Fruit fly (Drosophila melanogaster) whole organism, embryonic: ENCODE results near the gene Chro.
A peak's percentile ranks its signal among the peaks of the same experiment; 100 is the strongest.

Source experiments
- Adf1 ChIP-seq: fragments of 200-800 bp; sonication (Bioruptor generic); IDR thresholded peaks from 2 replicates; pipeline ENCODE4 v1.3.6; 2022; ENCODE audit warnings: missing biosample characterization, missing genetic modification characterization
- C15 ChIP-seq: fragments of 200-800 bp; sonication (Bioruptor generic); IDR thresholded peaks from 3 replicates; pipeline ENCODE4 v1.3.6; 2022; ENCODE audit warnings: missing biosample characterization, missing genetic modification characterization
- CG10543 ChIP-seq: fragments of 200-800 bp; sonication (Bioruptor generic); optimal IDR thresholded peaks from 3 replicates; lab custom pipeline; 2017; ENCODE audit warnings: missing biosample characterization, mild to moderate bottlenecking, missing genetic modification characterization, moderate library complexity
- CG10979 ChIP-seq: fragments of 200-800 bp; sonication (Bioruptor generic); optimal IDR thresholded peaks from 2 replicates; lab custom pipeline; 2018; ENCODE audit warnings: missing biosample characterization, mild to moderate bottlenecking, missing genetic modification characterization, moderate library complexity
- CG11247 ChIP-seq: fragments of 200-800 bp; sonication (Bioruptor generic); IDR thresholded peaks from 2 replicates; pipeline ENCODE4 v1.3.6; 2022; ENCODE audit warnings: missing biosample characterization, missing genetic modification characterization
- CG11456 ChIP-seq: fragments of 200-800 bp; sonication (Bioruptor generic); IDR thresholded peaks from 3 replicates; pipeline ENCODE4 v1.3.6; 2022; ENCODE audit warnings: missing biosample characterization, missing genetic modification characterization
- CG11695 ChIP-seq: fragments of 200-800 bp; sonication (Bioruptor generic); IDR thresholded peaks from 3 replicates; pipeline ENCODE4 v1.3.6; 2022; ENCODE audit warnings: missing biosample characterization, missing genetic modification characterization
- CG12219 ChIP-seq: fragments of 200-800 bp; sonication (Bioruptor generic); optimal IDR thresholded peaks from 3 replicates; lab custom pipeline; 2018; ENCODE audit warnings: missing biosample characterization, mild to moderate bottlenecking, missing genetic modification characterization
- CG12769 ChIP-seq: fragments of 200-800 bp; sonication (Bioruptor generic); optimal IDR thresholded peaks from 2 replicates; lab custom pipeline; 2019; ENCODE audit warnings: missing biosample characterization, mild to moderate bottlenecking, missing genetic modification characterization, moderate library complexity
- CG13894 ChIP-seq: fragments of 200-800 bp; sonication (Bioruptor generic); optimal IDR thresholded peaks from 3 replicates; lab custom pipeline; 2018; ENCODE audit warnings: missing biosample characterization, mild to moderate bottlenecking, missing genetic modification characterization, moderate library complexity
- CG14014 ChIP-seq: fragments of 200-800 bp; sonication (Bioruptor generic); IDR thresholded peaks from 2 replicates; pipeline ENCODE4 v1.3.6; 2022; ENCODE audit warnings: missing biosample characterization, missing genetic modification characterization
- CG14441 ChIP-seq: fragments of 200-800 bp; sonication (Bioruptor generic); IDR thresholded peaks from 2 replicates; pipeline ENCODE4 v1.3.6; 2022; ENCODE audit warnings: missing biosample characterization, missing genetic modification characterization
- CG15269 ChIP-seq: fragments of 200-800 bp; sonication (Bioruptor generic); optimal IDR thresholded peaks from 2 replicates; lab custom pipeline; 2018; ENCODE audit warnings: missing biosample characterization, mild to moderate bottlenecking, missing genetic modification characterization, moderate library complexity
- CG16813 ChIP-seq: fragments of 200-800 bp; sonication (Bioruptor generic); IDR thresholded peaks from 3 replicates; pipeline ENCODE4 v1.3.6; 2022; ENCODE audit warnings: missing biosample characterization, missing genetic modification characterization; ENCODE audit not compliant: partially characterized antibody
- CG17361 ChIP-seq: fragments of 200-800 bp; sonication (Bioruptor generic); IDR thresholded peaks from 3 replicates; pipeline ENCODE4 v1.3.6; 2022; ENCODE audit warnings: missing biosample characterization, missing genetic modification characterization
- CG2129 ChIP-seq: fragments of 200-800 bp; sonication (Bioruptor generic); IDR thresholded peaks from 2 replicates; pipeline ENCODE4 v1.3.6; 2022; ENCODE audit warnings: missing biosample characterization, missing genetic modification characterization; ENCODE audit not compliant: partially characterized antibody
- CG31224 ChIP-seq: fragments of 200-800 bp; sonication (Bioruptor generic); IDR thresholded peaks from 2 replicates; pipeline ENCODE4 v1.3.6; 2022; ENCODE audit warnings: missing biosample characterization, missing genetic modification characterization
- CG34224 ChIP-seq: fragments of 200-800 bp; sonication (Bioruptor generic); IDR thresholded peaks from 3 replicates; pipeline ENCODE4 v1.3.6; 2022; ENCODE audit warnings: missing biosample characterization, missing genetic modification characterization; ENCODE audit not compliant: partially characterized antibody
- CG42726 ChIP-seq: fragments of 200-800 bp; sonication (Bioruptor generic); IDR thresholded peaks from 2 replicates; pipeline ENCODE4 v1.3.6; 2022; ENCODE audit warnings: missing biosample characterization, missing genetic modification characterization; ENCODE audit not compliant: partially characterized antibody
- CG4282 ChIP-seq: fragments of 200-800 bp; sonication (Bioruptor generic); optimal IDR thresholded peaks from 2 replicates; lab custom pipeline; 2016; ENCODE audit warnings: missing biosample characterization, missing genetic modification characterization
- CG6854 ChIP-seq: fragments of 200-800 bp; sonication (Bioruptor generic); optimal IDR thresholded peaks from 3 replicates; lab custom pipeline; 2017; ENCODE audit warnings: missing biosample characterization, mild to moderate bottlenecking, missing genetic modification characterization
- CG7839 ChIP-seq: fragments of 200-800 bp; sonication (Bioruptor generic); optimal IDR thresholded peaks from 3 replicates; lab custom pipeline; 2018; ENCODE audit warnings: missing biosample characterization, mild to moderate bottlenecking, missing genetic modification characterization, moderate library complexity
- CG9727 ChIP-seq: fragments of 200-800 bp; sonication (Bioruptor generic); optimal IDR thresholded peaks from 3 replicates; lab custom pipeline; 2017; ENCODE audit warnings: missing biosample characterization, mild to moderate bottlenecking, missing genetic modification characterization
- Dref ChIP-seq: fragments of 200-800 bp; sonication (Bioruptor generic); IDR thresholded peaks from 2 replicates; pipeline ENCODE4 v1.3.6; 2022; ENCODE audit warnings: missing biosample characterization, missing genetic modification characterization
- Gsc ChIP-seq: fragments of 200-800 bp; sonication (Bioruptor generic); IDR thresholded peaks from 2 replicates; pipeline ENCODE4 v1.3.6; 2022; ENCODE audit warnings: missing biosample characterization, missing genetic modification characterization
- Meics ChIP-seq: fragments of 200-800 bp; sonication (Bioruptor generic); optimal IDR thresholded peaks from 2 replicates; lab custom pipeline; 2017; ENCODE audit warnings: missing biosample characterization, mild to moderate bottlenecking, missing genetic modification characterization
- Mes4 ChIP-seq: fragments of 200-800 bp; sonication (Bioruptor generic); optimal IDR thresholded peaks from 2 replicates; lab custom pipeline; 2016; ENCODE audit warnings: missing biosample characterization, missing genetic modification characterization
- Neu2 ChIP-seq: fragments of 200-800 bp; sonication (Bioruptor generic); optimal IDR thresholded peaks from 3 replicates; lab custom pipeline; 2016; ENCODE audit warnings: missing biosample characterization, missing genetic modification characterization, borderline replicate concordance
- Nf-YC ChIP-seq: fragments of 200-800 bp; optimal IDR thresholded peaks from 3 replicates; lab custom pipeline; 2019; ENCODE audit warnings: missing biosample characterization, mild to moderate bottlenecking, missing genetic modification characterization, moderate library complexity
- Side ChIP-seq: fragments of 200-800 bp; sonication (Bioruptor generic); optimal IDR thresholded peaks from 2 replicates; lab custom pipeline; 2016; ENCODE audit warnings: missing biosample characterization, missing genetic modification characterization
- bab2 ChIP-seq: fragments of 200-800 bp; sonication (Bioruptor generic); optimal IDR thresholded peaks from 2 replicates; lab custom pipeline; 2016; ENCODE audit warnings: missing biosample characterization, missing genetic modification characterization
- cg ChIP-seq: fragments of 200-800 bp; sonication (Bioruptor generic); optimal IDR thresholded peaks from 3 replicates; lab custom pipeline; 2019; ENCODE audit warnings: missing biosample characterization, mild to moderate bottlenecking, missing genetic modification characterization, moderate library complexity
- dan ChIP-seq: fragments of 200-800 bp; sonication (Bioruptor generic); IDR thresholded peaks from 2 replicates; pipeline ENCODE4 v1.3.6; 2022; ENCODE audit warnings: missing biosample characterization, missing genetic modification characterization
- dysf ChIP-seq: fragments of 200-800 bp; sonication (Bioruptor generic); IDR thresholded peaks from 3 replicates; pipeline ENCODE4 v1.3.6; 2022; ENCODE audit warnings: missing biosample characterization, missing genetic modification characterization
- gce ChIP-seq: fragments of 200-800 bp; sonication (Bioruptor generic); IDR thresholded peaks from 3 replicates; pipeline ENCODE4 v1.3.6; 2022; ENCODE audit warnings: missing biosample characterization, missing genetic modification characterization
- hb ChIP-seq: fragments of 200-800 bp; sonication (Bioruptor generic); IDR thresholded peaks from 3 replicates; pipeline ENCODE4 v1.3.6; 2022; ENCODE audit warnings: missing biosample characterization, missing genetic modification characterization; ENCODE audit not compliant: partially characterized antibody
- hkb ChIP-seq, 2 experiments: fragments of 200-800 bp in 1 of 2; fragments of >200 bp in 1 of 2; sonication (Bioruptor generic) in 1 of 2; IDR thresholded peaks in 1 of 2; optimal IDR thresholded peaks in 1 of 2; 2 replicates each; pipeline versions ENCODE4 v1.3.6 to Lab custom; 2017 to 2022; ENCODE audit warnings: missing biosample characterization in 1 of 2, missing genetic modification characterization in 1 of 2
- lbe ChIP-seq: fragments of 200-800 bp; sonication (Bioruptor generic); optimal IDR thresholded peaks from 2 replicates; lab custom pipeline; 2016; ENCODE audit warnings: missing biosample characterization, mild to moderate bottlenecking, missing genetic modification characterization
- mam ChIP-seq: fragments of 200-800 bp; sonication (Bioruptor generic); optimal IDR thresholded peaks from 3 replicates; lab custom pipeline; 2016; ENCODE audit warnings: missing biosample characterization, missing genetic modification characterization
- mirr ChIP-seq: fragments of 200-800 bp; sonication (Bioruptor generic); optimal IDR thresholded peaks from 3 replicates; lab custom pipeline; 2018; ENCODE audit warnings: missing biosample characterization, mild to moderate bottlenecking, missing genetic modification characterization
- onecut ChIP-seq: fragments of 200-800 bp; sonication (Bioruptor generic); IDR thresholded peaks from 2 replicates; pipeline ENCODE4 v1.3.6; 2022; ENCODE audit warnings: missing biosample characterization, missing genetic modification characterization
- pnt ChIP-seq: fragments of 200-800 bp; sonication (Bioruptor generic); optimal IDR thresholded peaks from 3 replicates; lab custom pipeline; 2016; ENCODE audit warnings: missing biosample characterization, missing genetic modification characterization
- rib ChIP-seq: fragments of 200-800 bp; sonication (Bioruptor generic); IDR thresholded peaks from 2 replicates; pipeline ENCODE4 v1.3.6; 2022; ENCODE audit warnings: missing biosample characterization, missing genetic modification characterization
- sens ChIP-seq: fragments of 200-800 bp; sonication (Bioruptor generic); peaks from one replicate; lab custom pipeline; 2016; ENCODE audit warnings: missing biosample characterization, missing genetic modification characterization
- slbo ChIP-seq: fragments of 200-800 bp; sonication (Bioruptor generic); IDR thresholded peaks from 2 replicates; pipeline ENCODE4 v1.3.6; 2022; ENCODE audit warnings: missing biosample characterization, missing genetic modification characterization
- sna ChIP-seq: fragments of 200-800 bp; sonication (Bioruptor generic); IDR thresholded peaks from 2 replicates; pipeline ENCODE4 v1.3.6; 2022; ENCODE audit warnings: missing biosample characterization, missing genetic modification characterization; ENCODE audit not compliant: partially characterized antibody
- ttk ChIP-seq: fragments of 200-800 bp; sonication (Bioruptor generic); IDR thresholded peaks from 2 replicates; pipeline ENCODE4 v2.1.2; 2022; ENCODE audit warnings: missing biosample characterization, missing genetic modification characterization
- vvl ChIP-seq: fragments of 200-800 bp; sonication (Bioruptor generic); IDR thresholded peaks from 2 replicates; pipeline ENCODE4 v1.3.6; 2022; ENCODE audit warnings: missing biosample characterization, missing genetic modification characterization

Gene Chro

DNA sequence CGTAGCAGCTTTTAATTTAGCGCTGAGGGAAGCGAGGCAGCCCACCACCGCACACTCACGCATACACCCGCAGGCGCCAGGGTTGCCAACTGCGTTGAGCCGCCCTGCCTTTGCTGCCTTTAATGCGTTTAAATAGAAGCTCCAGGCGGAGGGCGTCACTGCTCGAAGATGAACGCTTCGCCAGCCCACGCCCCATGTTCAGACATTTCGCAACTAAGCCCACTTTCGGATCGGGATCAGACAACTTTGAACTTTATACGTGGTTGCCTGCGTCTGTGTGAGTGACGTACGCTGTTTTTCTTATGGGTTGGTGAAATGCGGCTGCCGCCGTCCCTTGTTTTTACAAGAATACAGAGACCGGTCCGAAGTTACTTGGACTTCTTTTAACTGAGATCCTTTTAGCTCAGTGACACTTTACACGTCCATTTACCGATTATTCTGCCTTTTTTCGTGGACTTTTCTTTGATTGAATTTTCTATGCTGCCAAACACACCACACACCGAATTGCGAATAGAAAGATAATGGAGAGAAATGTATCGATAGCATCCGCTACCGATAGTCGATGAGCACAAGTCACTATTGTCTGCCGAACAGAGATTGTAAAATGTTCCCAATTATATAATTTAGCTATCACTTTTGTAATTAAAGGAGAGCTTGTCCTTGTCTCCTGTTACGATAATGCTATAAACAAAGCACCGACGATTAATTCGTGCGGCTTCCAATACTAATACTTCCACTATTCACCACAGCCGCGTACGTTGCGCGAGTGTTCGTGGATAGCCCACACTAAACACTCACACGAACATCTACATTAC is 7.5 kb downstream of the Chro start (continued):
- TF ChIP-seq CG9727 (GFP tag; lab: Kevin White, UChicago) (peak; percentile 11), CG11247 (GFP tag; lab: Robert Waterston, UW) (peak; percentile 41; the same call in 1 of the 2 replicates), CG31224 (GFP tag; lab: Robert Waterston, UW) (no peak), gce (GFP tag; lab: Robert Waterston, UW) (no peak), CG42726 (0 out of 2 replicates have a peak, but pooled peaks have one; percentile 27), CG11456 (0 out of 3 replicates have a peak, but pooled peaks have one; percentile 21), dysf (GFP tag; lab: Robert Waterston, UW) (peak; percentile 54; the same call in 2 of the 3 replicates), rib (GFP tag; lab: Robert Waterston, UW) (0 out of 2 replicates have a peak, but pooled peaks have one; percentile 16), sens (GFP tag; lab: Kevin White, UChicago) (peak; percentile 81), CG6854 (GFP tag; lab: Kevin White, UChicago) (peak; percentile 34), Meics (peak; percentile 39), CG34224 (GFP tag; lab: Robert Waterston, UW) (peak; percentile 9; the same call in 2 of the 3 replicates), CG15269 (tag; lab: Kevin White, UChicago) (no peak), CG14014 (GFP tag; lab: Robert Waterston, UW) (peak; percentile 34; the same call in 1 of the 2 replicates), dan (GFP tag; lab: Robert Waterston, UW) (no peak), slbo (GFP tag; lab: Robert Waterston, UW) (peak; percentile 45), Gsc (no peak), CG11695 (GFP tag; lab: Robert Waterston, UW) (0 out of 3 replicates have a peak, but pooled peaks have one; percentile 13), hb (GFP tag; lab: Robert Waterston, UW) (peak; percentile 17; the same call in 1 of the 3 replicates), vvl (0 out of 2 replicates have a peak, but pooled peaks have one; percentile 12), bab2 (GFP tag; lab: Kevin White, UChicago) (peak; percentile 4), CG10543 (GFP tag; lab: Kevin White, UChicago) (peak; percentile 62), ttk (no peak), mam (GFP tag; lab: Kevin White, UChicago) (peak; percentile 32), cg (GFP tag; lab: Kevin White, UChicago) (peak; percentile 86), CG2129 (GFP tag; lab: Robert Waterston, UW) (peak; percentile 41), Side (GFP tag; lab: Kevin White, UChicago) (peak; percentile 21), CG13894 (peak; percentile 42), CG7839 (tag; lab: Kevin White, UChicago) (no peak), CG16813 (peak; percentile 65), CG12219 (GFP tag; lab: Kevin White, UChicago) (no peak), onecut (GFP tag; lab: Robert Waterston, UW) (peak; percentile 17), C15 (GFP tag; lab: Robert Waterston, UW) (no peak), sna (GFP tag; lab: Robert Waterston, UW) (peak; percentile 34), pnt (no peak), CG12769 (tag; lab: Kevin White, UChicago) (peak; percentile 11), CG4282 (GFP tag; lab: Kevin White, UChicago) (peak; percentile 5), hkb (optimal IDR thresholded peaks at IDR 0.05; lab: Kevin White, UChicago) (no peak), hkb (GFP tag; IDR thresholded peaks at IDR 0.05; lab: Robert Waterston, UW) (no peak), Dref (GFP tag; lab: Robert Waterston, UW) (peak; percentile 68), mirr (GFP tag; lab: Kevin White, UChicago) (no peak), Mes4 (peak; percentile 21), Nf-YC (tag; lab: Kevin White, UChicago) (peak; percentile 1), Adf1 (GFP tag; lab: Robert Waterston, UW) (peak; percentile 12), CG17361 (0 out of 3 replicates have a peak, but pooled peaks have one; percentile 31), CG10979 (tag; lab: Kevin White, UChicago) (no peak), CG14441 (GFP tag; lab: Robert Waterston, UW) (0 out of 2 replicates have a peak, but pooled peaks have one; percentile 9), Neu2 (GFP tag; lab: Kevin White, UChicago) (peak; percentile 45), lbe (GFP tag; lab: Kevin White, UChicago) (peak; percentile 13)
